Worm (Caenorhabditis elegans) whole organism, L4 larva: ENCODE measurements around the gene F15D4.5.

ENCODE experiments used
- ces-1 ChIP-seq: fragments of 150-350 bp; sonication (generic microtip); optimal IDR thresholded peaks from 4 replicates; lab custom pipeline; 2014; ENCODE audit warnings: missing biosample characterization, missing genetic modification reagents, missing genetic modification characterization
- daf-8 ChIP-seq: fragments of 200-800 bp; sonication (Bioruptor generic); IDR thresholded peaks from 2 replicates; pipeline ENCODE4 v1.3.6; 2022; ENCODE audit warnings: missing genetic modification characterization, missing compliant biosample characterization
- fkh-10 ChIP-seq: fragments of 150-350 bp; optimal IDR thresholded peaks from 2 replicates; lab custom pipeline; 2014; ENCODE audit warnings: missing biosample characterization, missing genetic modification reagents, missing genetic modification characterization
- fos-1 ChIP-seq: fragments of 150-350 bp; optimal IDR thresholded peaks from 2 replicates; lab custom pipeline; 2014; ENCODE audit warnings: missing biosample characterization, missing genetic modification characterization
- pha-4 ChIP-seq, 2 experiments: fragments of 150-350 bp in 1 of 2; fragments of 200-800 bp in 1 of 2; sonication (Bioruptor generic) in 1 of 2; IDR thresholded peaks in 1 of 2; optimal IDR thresholded peaks in 1 of 2; 2 replicates each; pipeline versions ENCODE4 v1.3.6 to Lab custom; 2014 to 2022; ENCODE audit warnings: missing genetic modification characterization in 2 of 2, missing genetic modification reagents in 2 of 2, missing biosample characterization in 1 of 2, missing compliant biosample characterization in 1 of 2
- skn-1 ChIP-seq: fragments of 150-350 bp; optimal IDR thresholded peaks from 2 replicates; lab custom pipeline; 2014; ENCODE audit warnings: missing biosample characterization, missing genetic modification characterization
- snpc-4 ChIP-seq: fragments of 150-350 bp; optimal IDR thresholded peaks from 2 replicates; lab custom pipeline; 2014; ENCODE audit warnings: missing biosample characterization, missing genetic modification characterization
- zfp-2 ChIP-seq: sonication (generic microtip); optimal IDR thresholded peaks from 2 replicates; lab custom pipeline; 2016; ENCODE audit warnings: mild to moderate bottlenecking, missing genetic modification characterization, missing compliant biosample characterization

ce11 chrII:13260540-13260939 is 15.4 kb downstream of the F15D4.5 start:
- TF ChIP-seq ces-1 (GFP tag; lab: Kevin White, UChicago) (no peak), zfp-2 (tag; lab: Kevin White, UChicago) (no peak), skn-1 (tag; lab: Kevin White, UChicago) (no peak), pha-4 (GFP tag; IDR thresholded peaks at IDR 0.05; lab: Robert Waterston, UW) (no peak), pha-4 (tag; optimal IDR thresholded peaks at IDR 0.05; lab: Kevin White, UChicago) (no peak), daf-8 (GFP tag; lab: Robert Waterston, UW) (no peak), snpc-4 (tag; lab: Kevin White, UChicago) (no peak), fos-1 (tag; lab: Kevin White, UChicago) (no peak), fkh-10 (no peak)
